Fruit fly (Drosophila melanogaster) whole organism: ENCODE measurements around the gene mRpL28.

Experiments
- CG8478 ChIP-seq: fragments of >200 bp; optimal IDR thresholded peaks from 2 replicates; lab custom pipeline; 2018; ENCODE audit warnings: inconsistent platforms
- Dll ChIP-seq: fragments of >200 bp; optimal IDR thresholded peaks from 2 replicates; lab custom pipeline; 2017
- EcR ChIP-seq, 2 experiments: fragments of >200 bp; optimal IDR thresholded peaks; 2 replicates each; lab custom pipeline; 2017; ENCODE audit warnings: missing biosample characterization in 2 of 2, missing genetic modification characterization in 2 of 2, missing genetic modification reagents in 2 of 2
- pan ChIP-seq: fragments of >200 bp; optimal IDR thresholded peaks from 2 replicates; lab custom pipeline; 2017
- psq ChIP-seq: fragments of >200 bp; optimal IDR thresholded peaks from 2 replicates; lab custom pipeline; 2017
- usp ChIP-seq: fragments of >200 bp; optimal IDR thresholded peaks from 2 replicates; lab custom pipeline; 2017; ENCODE audit warnings: missing biosample characterization, missing genetic modification characterization, mixed read lengths

Gene mRpL28

dm6 chr2L:5010784-5011260, 37.0 kb downstream of the mRpL28 start, which contains the start of the genes CG31917, Tfb5 and SelT:
CG31917 (minus strand) TSS chr2L:5010834.
Tfb5 (minus strand) TSS chr2L:5010834.
SelT (plus strand) TSS chr2L:5010922.
- no peak for TF ChIP-seq usp (GFP tag; lab: Kevin White, UChicago)
- no peak for TF ChIP-seq CG8478 (lab: Kevin White, UChicago)
- no peak for TF ChIP-seq Dll (lab: Kevin White, UChicago)
- TF ChIP-seq EcR (GFP tag; optimal IDR thresholded peaks at IDR 0.05; lab: Kevin White, UChicago), result no peak
- TF ChIP-seq psq (lab: Kevin White, UChicago), result no peak
- TF ChIP-seq pan (lab: Kevin White, UChicago), result no peak

dm6 chr2L:5020479-5020878, 46.7 kb downstream of the mRpL28 start:
- TF ChIP-seq pan (lab: Kevin White, UChicago), result no peak
- no peak for TF ChIP-seq usp (GFP tag; lab: Kevin White, UChicago)
- TF ChIP-seq psq (lab: Kevin White, UChicago), result no peak
- no peak for TF ChIP-seq EcR (GFP tag; optimal IDR thresholded peaks at IDR 0.05; lab: Kevin White, UChicago)
- TF ChIP-seq Dll (lab: Kevin White, UChicago), result no peak
- no peak for TF ChIP-seq CG8478 (lab: Kevin White, UChicago)

DNA sequence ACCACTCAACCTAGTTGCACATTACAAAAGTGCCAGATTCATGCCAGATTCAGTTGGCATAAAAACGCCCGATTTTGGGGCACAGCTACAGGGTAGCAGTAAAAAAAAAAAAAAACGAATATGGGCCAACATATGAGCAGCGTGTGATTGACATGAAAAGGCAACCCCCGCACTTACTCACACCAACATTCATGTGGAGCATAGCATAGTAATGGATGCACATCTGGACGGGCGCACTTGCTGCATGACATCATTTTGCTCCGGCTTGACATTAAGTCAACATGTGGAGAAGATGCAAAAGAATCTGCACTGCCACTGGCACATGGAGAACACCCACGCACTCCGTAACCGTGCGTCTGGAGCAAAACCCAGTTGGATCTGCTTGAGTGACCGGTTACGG, 48.8 kb downstream of the mRpL28 start:
- no peak for TF ChIP-seq CG8478 (lab: Kevin White, UChicago)
- no peak for TF ChIP-seq pan (lab: Kevin White, UChicago)
- TF ChIP-seq EcR (GFP tag; optimal IDR thresholded peaks at IDR 0.05; lab: Kevin White, UChicago), result no peak
- TF ChIP-seq Dll (lab: Kevin White, UChicago), result no peak
- no peak for TF ChIP-seq usp (GFP tag; lab: Kevin White, UChicago)
- TF ChIP-seq psq (lab: Kevin White, UChicago), result no peak
